Fruit fly (Drosophila melanogaster) whole organism, pupa: ENCODE data around the gene CG14852.

Source experiments
- CG10348 ChIP-seq: fragments of 200-800 bp; sonication (Bioruptor generic); IDR thresholded peaks from 2 replicates; pipeline ENCODE4 v1.3.6; 2022; ENCODE audit warnings: missing biosample characterization, missing genetic modification characterization
- CG12605 ChIP-seq: fragments of 200-800 bp; sonication (Bioruptor generic); IDR thresholded peaks from 2 replicates; pipeline ENCODE4 v1.3.6; 2022; ENCODE audit warnings: missing biosample characterization, missing genetic modification characterization
- CG13204 ChIP-seq: fragments of 200-800 bp; sonication (Bioruptor generic); optimal IDR thresholded peaks from 2 replicates; lab custom pipeline; 2018; ENCODE audit warnings: missing biosample characterization, mild to moderate bottlenecking, missing genetic modification characterization, moderate library complexity
- CG14655 ChIP-seq: fragments of 200-800 bp; sonication (Bioruptor generic); optimal IDR thresholded peaks from 3 replicates; lab custom pipeline; 2017; ENCODE audit warnings: mild to moderate bottlenecking, missing biosample characterization, missing genetic modification reagents, missing genetic modification characterization
- CG15710 ChIP-seq: fragments of 200-800 bp; sonication (Bioruptor generic); optimal IDR thresholded peaks from 2 replicates; lab custom pipeline; 2018; ENCODE audit warnings: missing biosample characterization, mild to moderate bottlenecking, missing genetic modification characterization, moderate library complexity
- CG17806 ChIP-seq: fragments of 200-800 bp; sonication (Bioruptor generic); optimal IDR thresholded peaks from 2 replicates; lab custom pipeline; 2018; ENCODE audit warnings: missing biosample characterization, mild to moderate bottlenecking, missing genetic modification characterization, moderate library complexity
- CG32121 ChIP-seq: fragments of 200-800 bp; sonication (Bioruptor generic); IDR thresholded peaks from 2 replicates; pipeline ENCODE4 v1.3.6; 2022; ENCODE audit warnings: missing biosample characterization, missing genetic modification characterization
- CG34367 ChIP-seq: fragments of 200-800 bp; sonication (Bioruptor generic); optimal IDR thresholded peaks from 2 replicates; lab custom pipeline; 2018; ENCODE audit warnings: missing biosample characterization, mild to moderate bottlenecking, missing genetic modification characterization
- CG4496 ChIP-seq: fragments of 200-800 bp; sonication (Bioruptor generic); IDR thresholded peaks from 3 replicates; pipeline ENCODE4 v1.3.6; 2022; ENCODE audit warnings: missing biosample characterization, missing genetic modification characterization
- CG8159 ChIP-seq: fragments of 200-800 bp; sonication (Bioruptor generic); optimal IDR thresholded peaks from 3 replicates; lab custom pipeline; 2018; ENCODE audit warnings: missing biosample characterization, mild to moderate bottlenecking, missing genetic modification characterization, moderate library complexity
- CG8301 ChIP-seq: fragments of 200-800 bp; sonication (Bioruptor generic); optimal IDR thresholded peaks from 2 replicates; lab custom pipeline; 2018; ENCODE audit warnings: missing biosample characterization, mild to moderate bottlenecking, missing genetic modification characterization
- CG9948 ChIP-seq: fragments of 200-800 bp; sonication (Bioruptor generic); optimal IDR thresholded peaks from 2 replicates; lab custom pipeline; 2018; ENCODE audit warnings: missing biosample characterization, mild to moderate bottlenecking, missing genetic modification characterization, moderate library complexity
- D1 ChIP-seq: fragments of 200-800 bp; sonication (Bioruptor generic); optimal IDR thresholded peaks from 2 replicates; lab custom pipeline; 2018; ENCODE audit warnings: missing biosample characterization, mild to moderate bottlenecking, missing genetic modification characterization, moderate library complexity
- EcR ChIP-seq: fragments of 200-800 bp; sonication (Bioruptor generic); optimal IDR thresholded peaks from 3 replicates; lab custom pipeline; 2019; ENCODE audit warnings: missing biosample characterization, missing genetic modification characterization, mild to moderate bottlenecking, moderate library complexity, missing genetic modification reagents
- Ets98B ChIP-seq: fragments of 200-800 bp; sonication (Bioruptor generic); IDR thresholded peaks from 2 replicates; pipeline ENCODE4 v1.3.6; 2022; ENCODE audit warnings: missing biosample characterization, missing genetic modification characterization
- Pif1A ChIP-seq: fragments of 200-800 bp; sonication (Bioruptor generic); optimal IDR thresholded peaks from 3 replicates; lab custom pipeline; 2016; ENCODE audit warnings: missing biosample characterization, missing genetic modification characterization
- Pif1B ChIP-seq: fragments of 200-800 bp; sonication (Bioruptor generic); optimal IDR thresholded peaks from 3 replicates; lab custom pipeline; 2016; ENCODE audit warnings: missing biosample characterization, missing genetic modification characterization
- Snoo ChIP-seq: fragments of 200-800 bp; sonication (Bioruptor generic); optimal IDR thresholded peaks from 3 replicates; lab custom pipeline; 2017; ENCODE audit warnings: missing biosample characterization, mild to moderate bottlenecking, missing genetic modification characterization, inconsistent platforms
- fd96Ca ChIP-seq: fragments of 200-800 bp; sonication (Bioruptor generic); IDR thresholded peaks from 3 replicates; pipeline ENCODE4 v1.3.6; 2022; ENCODE audit warnings: missing biosample characterization, missing genetic modification characterization
- gl ChIP-seq: fragments of 200-800 bp; sonication (Bioruptor generic); optimal IDR thresholded peaks from 2 replicates; lab custom pipeline; 2018; ENCODE audit warnings: missing biosample characterization, mild to moderate bottlenecking, missing genetic modification characterization
- rn ChIP-seq: fragments of 200-800 bp; sonication (Bioruptor generic); IDR thresholded peaks from 2 replicates; pipeline ENCODE4 v1.3.6; 2022; ENCODE audit warnings: missing biosample characterization, missing genetic modification characterization

The CG14852 gene

DNA sequence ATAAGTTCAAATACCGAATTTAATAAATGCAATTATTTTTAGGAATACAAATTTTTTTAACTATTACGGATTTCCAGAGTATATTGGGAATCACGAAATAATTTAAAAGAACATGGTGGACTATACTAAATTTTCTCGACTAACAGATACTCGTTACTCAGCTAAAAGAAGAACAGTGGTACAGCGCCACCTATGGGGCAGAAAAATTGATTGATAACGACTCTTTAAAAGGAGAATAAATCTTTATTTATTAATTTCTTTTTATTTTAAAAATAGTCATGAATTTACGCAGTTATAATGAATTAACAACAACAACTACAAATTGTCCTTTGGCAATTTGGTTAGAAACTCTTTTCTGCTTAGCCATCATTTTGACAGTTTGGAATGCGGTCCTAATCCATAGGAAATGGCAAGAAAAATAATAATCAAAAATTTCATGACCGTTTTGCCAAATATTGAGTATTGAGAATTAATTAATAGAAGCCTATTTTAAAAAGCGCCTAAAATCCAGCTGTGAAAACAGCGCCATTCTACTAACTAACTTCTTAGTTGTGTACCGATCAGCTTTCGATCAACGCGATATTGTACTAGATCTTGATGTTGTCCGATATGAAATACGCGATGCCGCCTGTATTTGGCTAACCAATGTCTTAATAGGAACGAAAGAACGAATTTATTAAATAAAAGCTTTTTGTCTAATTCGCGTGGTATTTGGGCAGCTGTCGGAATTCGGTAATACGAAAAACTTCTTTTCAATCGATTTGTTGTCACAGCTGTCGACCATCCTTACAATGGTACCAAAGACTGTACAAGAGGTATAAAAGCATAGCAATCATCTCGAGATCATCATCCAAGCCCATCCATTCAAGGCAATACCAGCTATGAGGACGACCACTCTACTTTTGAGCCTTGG, at the start of gene CG14852:
TSS of gene CG14852 (plus strand) at position 863 of the 913 bp plus-strand sequence.
- TF ChIP-seq Ets98B (GFP tag; lab: Robert Waterston, UW) (no peak), fd96Ca (GFP tag; lab: Robert Waterston, UW) (no peak), CG14655 (no peak), gl (no peak), CG34367 (tag; lab: Kevin White, UChicago) (no peak), CG13204 (GFP tag; lab: Kevin White, UChicago) (no peak), Pif1A (GFP tag; lab: Kevin White, UChicago) (no peak), CG12605 (GFP tag; lab: Robert Waterston, UW) (no peak), D1 (tag; lab: Kevin White, UChicago) (no peak), CG32121 (GFP tag; lab: Robert Waterston, UW) (no peak), Snoo (tag; lab: Kevin White, UChicago) (no peak), CG9948 (tag; lab: Kevin White, UChicago) (no peak), CG10348 (GFP tag; lab: Robert Waterston, UW) (no peak), Pif1B (GFP tag; lab: Kevin White, UChicago) (no peak), rn (GFP tag; lab: Robert Waterston, UW) (no peak), CG8301 (tag; lab: Kevin White, UChicago) (no peak), CG8159 (tag; lab: Kevin White, UChicago) (no peak), CG4496 (no peak), EcR (no peak)

DNA sequence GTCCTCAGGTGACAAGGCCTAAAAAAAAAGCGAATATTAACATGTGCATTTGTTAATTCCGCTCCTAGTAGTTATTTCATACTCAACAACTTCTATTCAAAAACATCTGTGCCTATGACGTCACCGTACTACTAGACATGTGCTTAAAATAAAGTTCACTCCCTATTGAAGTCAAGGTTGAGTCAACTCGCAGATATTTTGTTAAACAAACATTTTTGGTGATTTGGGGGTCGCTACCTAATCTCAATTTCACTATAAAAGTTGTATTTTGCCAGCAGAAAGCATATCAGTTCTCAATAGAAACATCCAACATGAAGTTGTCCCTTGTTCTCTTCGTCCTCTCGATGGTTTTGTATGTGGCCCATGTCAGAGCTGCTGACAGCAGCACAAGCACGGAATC, 49.0 kb upstream of the CG14852 start, which contains the start of gene CG34273:
TSS of gene CG34273 (plus strand) at position 301 of the 400 bp plus-strand sequence.
- TF ChIP-seq CG17806 (tag; lab: Kevin White, UChicago) (no peak), gl (no peak), CG10348 (GFP tag; lab: Robert Waterston, UW) (no peak), CG32121 (GFP tag; lab: Robert Waterston, UW) (no peak), CG4496 (no peak), EcR (no peak), Ets98B (GFP tag; lab: Robert Waterston, UW) (no peak), CG14655 (no peak), Pif1A (GFP tag; lab: Kevin White, UChicago) (no peak)

DNA sequence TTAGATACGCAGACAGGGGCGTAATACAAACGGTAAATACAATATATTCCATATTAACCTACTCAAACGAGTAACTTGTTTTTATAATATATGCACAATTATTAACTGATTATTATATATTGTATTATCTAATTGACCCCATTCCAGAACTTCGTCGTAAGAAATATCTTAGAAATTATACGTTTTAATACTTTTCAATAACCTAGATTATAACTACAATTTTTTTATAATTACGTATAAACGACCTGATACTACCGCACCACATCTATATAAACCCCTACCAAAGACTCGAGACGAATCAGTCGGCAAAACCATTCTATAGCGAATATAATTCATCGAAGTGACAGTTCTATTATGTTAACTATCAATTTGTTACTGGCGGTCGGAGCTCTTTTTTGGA, 45.0 kb upstream of the CG14852 start, which contains the start of gene Cyp313a1:
TSS of gene Cyp313a1 (plus strand) at position 301 of the 400 bp plus-strand sequence.
- TF ChIP-seq CG34367 (tag; lab: Kevin White, UChicago) (no peak), CG14655 (no peak), fd96Ca (GFP tag; lab: Robert Waterston, UW) (no peak)

DNA sequence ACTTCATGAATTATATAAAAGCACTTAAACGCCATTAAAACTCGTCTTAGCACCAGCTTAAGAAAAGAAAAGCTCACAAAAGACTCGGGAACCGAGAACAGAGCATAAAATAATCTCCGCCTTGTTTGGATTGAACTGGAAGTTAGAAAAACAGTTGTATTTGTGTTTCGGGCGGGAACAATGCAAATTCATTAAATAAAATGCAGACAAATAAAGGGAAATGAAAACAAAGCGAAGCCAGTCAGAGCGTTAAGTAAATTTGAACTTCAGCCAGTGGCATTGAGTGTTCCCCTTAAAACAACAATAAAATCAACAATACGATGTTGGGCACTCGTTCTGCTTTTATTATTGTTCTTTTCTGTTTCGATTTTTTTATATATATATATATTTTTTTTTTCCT, 39.1 kb upstream of the CG14852 start:
- TF ChIP-seq CG8301 (tag; lab: Kevin White, UChicago), result no peak
- TF ChIP-seq CG17806 (tag; lab: Kevin White, UChicago), result no peak
- TF ChIP-seq rn (GFP tag; lab: Robert Waterston, UW), result no peak
- TF ChIP-seq gl, result no peak
- no peak for TF ChIP-seq Snoo (tag; lab: Kevin White, UChicago)
- no peak for TF ChIP-seq CG13204 (GFP tag; lab: Kevin White, UChicago)
- TF ChIP-seq CG8159 (tag; lab: Kevin White, UChicago), result no peak
- TF ChIP-seq CG9948 (tag; lab: Kevin White, UChicago), result no peak
- no peak for TF ChIP-seq Pif1B (GFP tag; lab: Kevin White, UChicago)
- no peak for TF ChIP-seq CG34367 (tag; lab: Kevin White, UChicago)
- no peak for TF ChIP-seq CG32121 (GFP tag; lab: Robert Waterston, UW)
- no peak for TF ChIP-seq fd96Ca (GFP tag; lab: Robert Waterston, UW)
- no peak for TF ChIP-seq CG4496
- TF ChIP-seq Ets98B (GFP tag; lab: Robert Waterston, UW), result no peak
- no peak for TF ChIP-seq D1 (tag; lab: Kevin White, UChicago)
- no peak for TF ChIP-seq CG10348 (GFP tag; lab: Robert Waterston, UW)
- no peak for TF ChIP-seq EcR
- no peak for TF ChIP-seq CG15710 (tag; lab: Kevin White, UChicago)
- no peak for TF ChIP-seq Pif1A (GFP tag; lab: Kevin White, UChicago)
- no peak for TF ChIP-seq CG12605 (GFP tag; lab: Robert Waterston, UW)

DNA sequence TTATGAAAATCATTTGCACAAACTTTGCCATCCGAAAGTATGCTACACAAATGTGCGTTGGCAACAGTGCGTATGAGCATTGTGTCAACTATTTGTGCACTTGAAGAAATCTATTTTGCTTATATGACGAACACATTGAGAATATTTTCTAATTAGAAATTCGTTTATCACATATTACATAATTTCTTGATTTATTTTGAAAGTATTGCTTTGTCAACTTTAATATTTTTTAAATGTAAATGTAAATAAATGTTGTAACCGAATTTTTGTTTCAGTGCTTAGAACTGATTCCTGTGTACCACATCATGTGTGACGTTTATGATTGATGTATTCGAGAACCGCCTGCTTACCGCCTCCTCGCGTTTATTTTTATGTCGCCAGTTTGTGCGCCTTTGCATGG, 23.7 kb upstream of the CG14852 start:
- TF ChIP-seq Pif1B (GFP tag; lab: Kevin White, UChicago), result no peak
- no peak for TF ChIP-seq Snoo (tag; lab: Kevin White, UChicago)

DNA sequence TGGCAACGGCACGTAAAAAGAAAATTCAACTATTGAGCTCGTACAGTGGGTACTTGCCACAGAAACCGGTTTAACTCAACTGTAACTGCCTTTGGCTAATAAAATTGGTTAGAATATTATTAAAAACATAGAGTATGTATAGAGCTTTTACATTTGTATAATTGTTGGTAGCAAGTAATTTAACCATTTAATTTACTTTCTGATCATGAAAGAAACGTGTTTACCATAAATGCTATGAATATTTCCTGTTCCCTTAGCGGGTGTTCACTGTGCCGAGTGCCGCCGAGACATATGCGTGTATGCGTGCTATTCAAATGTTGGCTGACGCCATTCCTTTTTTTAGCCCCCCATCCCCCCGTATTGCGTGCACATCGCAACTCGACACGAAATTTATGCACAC, 17.0 kb upstream of the CG14852 start:
- TF ChIP-seq CG12605 (GFP tag; lab: Robert Waterston, UW), result no peak
- TF ChIP-seq fd96Ca (GFP tag; lab: Robert Waterston, UW), result no peak
- TF ChIP-seq D1 (tag; lab: Kevin White, UChicago), result no peak
- TF ChIP-seq CG17806 (tag; lab: Kevin White, UChicago), result no peak
- TF ChIP-seq Snoo (tag; lab: Kevin White, UChicago), result no peak
- TF ChIP-seq CG14655, result no peak
- TF ChIP-seq Ets98B (GFP tag; lab: Robert Waterston, UW), result no peak
- TF ChIP-seq CG9948 (tag; lab: Kevin White, UChicago), result no peak
- TF ChIP-seq CG10348 (GFP tag; lab: Robert Waterston, UW), result no peak
- TF ChIP-seq CG34367 (tag; lab: Kevin White, UChicago), result no peak
- no peak for TF ChIP-seq rn (GFP tag; lab: Robert Waterston, UW)
- TF ChIP-seq Pif1A (GFP tag; lab: Kevin White, UChicago), result no peak
- TF ChIP-seq Pif1B (GFP tag; lab: Kevin White, UChicago), result no peak
- TF ChIP-seq CG8159 (tag; lab: Kevin White, UChicago), result no peak
- no peak for TF ChIP-seq gl
- TF ChIP-seq EcR, result no peak
